Comparison of ENCODE assay signal across 5 worm cellular contexts in genomic region chrV:14909331-14909835, ce11.
A peak's percentile ranks its signal among the peaks of the same experiment; 100 is the strongest.
TF ChIP-seq lines count a peak whose summit lies in the region.

H12D21.9 (minus strand) TSS chrV:14909478.

TF ChIP-seq in whole organism, L1 larva, 84 proteins besides CTCF, POLR2A, EP300 and RAD21:
- TF ChIP-seq mep-1 (tag; optimal IDR thresholded peaks at IDR 0.05; lab: Kevin White, UChicago) (peak; percentile 3), ztf-11 (tag; optimal IDR thresholded peaks at IDR 0.05; lab: Kevin White, UChicago) (no peak), ceh-63 (GFP tag; optimal IDR thresholded peaks at IDR 0.05; lab: Kevin White, UChicago) (no peak), hlh-17 (GFP tag; optimal IDR thresholded peaks at IDR 0.05; lab: Kevin White, UChicago; ENCODE audit: borderline replicate concordance) (no peak), blmp-1 (tag; optimal IDR thresholded peaks at IDR 0.05; lab: Kevin White, UChicago) (no peak), dsc-1 (tag; optimal IDR thresholded peaks at IDR 0.05; lab: Kevin White, UChicago) (peak; percentile 85), fkh-4 (tag; optimal IDR thresholded peaks at IDR 0.05; lab: Kevin White, UChicago; ENCODE audit: borderline replicate concordance) (peak; percentile 65), lsy-2 (tag; optimal IDR thresholded peaks at IDR 0.05; lab: Kevin White, UChicago) (peak in 1 of 2 experiments; percentile 2), efl-1 (optimal IDR thresholded peaks at IDR 0.05; lab: Kevin White, UChicago) (no peak), efl-1 (GFP tag; optimal IDR thresholded peaks at IDR 0.05 in 1 of 2; lab: Kevin White, UChicago) (peak in 1 of 2 experiments; percentile 31), aly-2 (tag; optimal IDR thresholded peaks at IDR 0.05; lab: Kevin White, UChicago) (no peak), lin-14 (GFP tag; optimal IDR thresholded peaks at IDR 0.05; lab: Kevin White, UChicago) (peak; percentile 53), egl-13 (tag; optimal IDR thresholded peaks at IDR 0.05; lab: Kevin White, UChicago) (no peak), ceh-90 (tag; optimal IDR thresholded peaks at IDR 0.05; lab: Kevin White, UChicago) (no peak), nhr-71 (tag; optimal IDR thresholded peaks at IDR 0.05; lab: Kevin White, UChicago) (peak; percentile 31)

TF ChIP-seq in whole organism, L2 larva, 48 proteins besides CTCF, POLR2A, EP300 and RAD21:
- TF ChIP-seq R02D3.7 (tag; optimal IDR thresholded peaks at IDR 0.05; lab: Kevin White, UChicago) (no peak), nhr-21 (tag; optimal IDR thresholded peaks at IDR 0.05; lab: Kevin White, UChicago) (no peak), blmp-1 (tag; optimal IDR thresholded peaks at IDR 0.05; lab: Kevin White, UChicago; ENCODE audit: insufficient read depth) (no peak), C34F6.9 (tag; optimal IDR thresholded peaks at IDR 0.05; lab: Kevin White, UChicago) (peak; percentile 2), unc-55 (GFP tag; optimal IDR thresholded peaks at IDR 0.05; lab: Kevin White, UChicago) (no peak), lin-39 (tag; optimal IDR thresholded peaks at IDR 0.05; lab: Kevin White, UChicago) (no peak), snpc-4 (tag; optimal IDR thresholded peaks at IDR 0.05; lab: Kevin White, UChicago) (no peak), alr-1 (tag; optimal IDR thresholded peaks at IDR 0.05; lab: Kevin White, UChicago) (no peak)

TF ChIP-seq in whole organism, L4 larva, 104 proteins besides CTCF, POLR2A, EP300 and RAD21:
- TF ChIP-seq T26A8.4 (GFP tag; IDR thresholded peaks at IDR 0.05; lab: Robert Waterston, UW) (no peak), daf-16 (GFP tag; optimal IDR thresholded peaks at IDR 0.05; lab: Kevin White, UChicago) (peak in 1 of 2 experiments; percentile 11), daf-16 (tag; optimal IDR thresholded peaks at IDR 0.05; lab: Kevin White, UChicago) (no peak), ces-1 (GFP tag; optimal IDR thresholded peaks at IDR 0.05; lab: Kevin White, UChicago) (no peak), aha-1 (tag; lab: Kevin White, UChicago) (peak; percentile 47), hlh-30 (tag; optimal IDR thresholded peaks at IDR 0.05; lab: Kevin White, UChicago; ENCODE audit: insufficient read depth) (no peak)

TF ChIP-seq in whole organism, late embryonic, 69 proteins besides CTCF, POLR2A, EP300 and RAD21:
- TF ChIP-seq syd-9 (tag; optimal IDR thresholded peaks at IDR 0.05; lab: Kevin White, UChicago), result no peak
- TF ChIP-seq unc-55 (GFP tag; optimal IDR thresholded peaks at IDR 0.05; lab: Kevin White, UChicago), result peak; percentile 16
- no peak for TF ChIP-seq ceh-48 (tag; optimal IDR thresholded peaks at IDR 0.05; lab: Kevin White, UChicago)
- TF ChIP-seq pax-1 (tag; optimal IDR thresholded peaks at IDR 0.05; lab: Kevin White, UChicago), result no peak
- no peak for TF ChIP-seq ceh-22 (tag; optimal IDR thresholded peaks at IDR 0.05; lab: Kevin White, UChicago)
- no peak for TF ChIP-seq sox-4 (tag; optimal IDR thresholded peaks at IDR 0.05; lab: Kevin White, UChicago)
- no peak for TF ChIP-seq rnt-1 (tag; optimal IDR thresholded peaks at IDR 0.05; lab: Kevin White, UChicago)
- TF ChIP-seq ceh-18 (tag; optimal IDR thresholded peaks at IDR 0.05; lab: Kevin White, UChicago), result peak; percentile 41
- no peak for TF ChIP-seq F13H6.1 (tag; optimal IDR thresholded peaks at IDR 0.05; lab: Kevin White, UChicago)
- no peak for TF ChIP-seq elt-2 (tag; optimal IDR thresholded peaks at IDR 0.05; lab: Kevin White, UChicago)

TF ChIP-seq in whole organism, mixed stage, embryonic, 35 proteins besides CTCF, POLR2A, EP300 and RAD21:
- no peak for TF ChIP-seq unc-62 (GFP tag; optimal IDR thresholded peaks at IDR 0.05; lab: Kevin White, UChicago)
- peak; percentile 54 for TF ChIP-seq unc-120 (tag; optimal IDR thresholded peaks at IDR 0.05; lab: Kevin White, UChicago; ENCODE audit: poor library complexity, severe bottlenecking)

Comparison
In these comparisons a context has a peak if more than half of its experiments do, and no peak if none do; other contexts are left out.
1. Of the 29 proteins assayed by ChIP-seq in both whole organism, L4 larva and whole organism, L1 larva: peak only in whole organism, L4 larva: aha-1; only in whole organism, L1 larva: mep-1; in both: none; in neither: 26; mixed calls (peak in some experiments, not most) for 1.